Worm (Caenorhabditis elegans) whole organism, L4 larva: ENCODE results near the gene tpan-1.

Experiments used
- D1046.2 ChIP-seq: fragments of 200-800 bp; sonication (Bioruptor generic); IDR thresholded peaks from 2 replicates; pipeline ENCODE4 v1.3.6; 2022; ENCODE audit warnings: missing genetic modification characterization, missing compliant biosample characterization
- F10B5.3 ChIP-seq: sonication (generic microtip); optimal IDR thresholded peaks from 2 replicates; lab custom pipeline; 2016; ENCODE audit warnings: mild to moderate bottlenecking, missing genetic modification characterization, missing compliant biosample characterization
- F37D6.2 ChIP-seq: sonication (generic microtip); optimal IDR thresholded peaks from 2 replicates; lab custom pipeline; 2016; ENCODE audit warnings: mild to moderate bottlenecking, missing genetic modification characterization, missing compliant biosample characterization
- R02D3.7 ChIP-seq: fragments of 150-350 bp; sonication (generic microtip); optimal IDR thresholded peaks from 3 replicates; lab custom pipeline; 2014; ENCODE audit warnings: missing biosample characterization, missing genetic modification characterization
- T20F7.1 ChIP-seq: fragments of 200-800 bp; sonication (Bioruptor generic); optimal IDR thresholded peaks from 2 replicates; lab custom pipeline; 2018; ENCODE audit warnings: mild to moderate bottlenecking, missing genetic modification characterization, missing compliant biosample characterization
- ama-1 ChIP-seq: fragments of 150-350 bp; optimal IDR thresholded peaks from 2 replicates; lab custom pipeline; 2014; ENCODE audit warnings: inconsistent platforms, mixed read lengths
- arid-1 ChIP-seq: fragments of 200-800 bp; sonication (Bioruptor generic); conservative IDR thresholded peaks from 2 replicates; pipeline ENCODE4 v1.3.6; 2022; ENCODE audit warnings: missing genetic modification reagents, missing genetic modification characterization, missing compliant biosample characterization
- ceh-20 ChIP-seq: fragments of 200-800 bp; sonication (Bioruptor generic); IDR thresholded peaks from 2 replicates; pipeline ENCODE4 v1.3.6; 2022; ENCODE audit warnings: missing genetic modification reagents, missing genetic modification characterization, missing compliant biosample characterization
- ceh-28 ChIP-seq: fragments of 150-350 bp; optimal IDR thresholded peaks from 2 replicates; lab custom pipeline; 2014; ENCODE audit warnings: missing biosample characterization, missing genetic modification reagents, missing genetic modification characterization
- ceh-32 ChIP-seq: sonication (generic microtip); optimal IDR thresholded peaks from 2 replicates; lab custom pipeline; 2016; ENCODE audit warnings: mild to moderate bottlenecking, missing genetic modification characterization, missing compliant biosample characterization; ENCODE audit not compliant: poor library complexity
- ceh-82 ChIP-seq: sonication (generic microtip); optimal IDR thresholded peaks from 2 replicates; lab custom pipeline; 2017; ENCODE audit warnings: missing biosample characterization, missing genetic modification characterization
- ces-1 ChIP-seq: fragments of 150-350 bp; sonication (generic microtip); optimal IDR thresholded peaks from 4 replicates; lab custom pipeline; 2014; ENCODE audit warnings: missing biosample characterization, missing genetic modification reagents, missing genetic modification characterization
- daf-16 ChIP-seq, 3 experiments: sonication (generic microtip); optimal IDR thresholded peaks; 2 replicates each; lab custom pipeline; 2016 to 2017; ENCODE audit warnings: missing genetic modification characterization in 3 of 3, missing genetic modification reagents in 3 of 3, mild to moderate bottlenecking in 2 of 3, missing compliant biosample characterization in 2 of 3, missing biosample characterization in 1 of 3, moderate library complexity in 1 of 3
- daf-8 ChIP-seq: fragments of 200-800 bp; sonication (Bioruptor generic); IDR thresholded peaks from 2 replicates; pipeline ENCODE4 v1.3.6; 2022; ENCODE audit warnings: missing genetic modification characterization, missing compliant biosample characterization
- dmd-6 ChIP-seq: fragments of 200-800 bp; sonication (Bioruptor generic); IDR thresholded peaks from 2 replicates; pipeline ENCODE4 v1.3.6; 2022; ENCODE audit warnings: missing genetic modification reagents, missing genetic modification characterization, missing compliant biosample characterization
- dmd-8 ChIP-seq: fragments of 200-800 bp; sonication (Bioruptor generic); IDR thresholded peaks from 2 replicates; pipeline ENCODE4 v1.3.6; 2022; ENCODE audit warnings: missing genetic modification characterization, missing compliant biosample characterization
- dmd-9 ChIP-seq: fragments of 200-800 bp; sonication (Bioruptor generic); IDR thresholded peaks from 2 replicates; pipeline ENCODE4 v1.3.6; 2022; ENCODE audit warnings: missing genetic modification reagents, missing genetic modification characterization, missing compliant biosample characterization
- dpl-1 ChIP-seq: fragments of 150-350 bp; optimal IDR thresholded peaks from 2 replicates; lab custom pipeline; 2014; ENCODE audit warnings: missing biosample characterization, missing genetic modification reagents, missing genetic modification characterization
- dve-1 ChIP-seq: sonication (generic microtip); optimal IDR thresholded peaks from 2 replicates; lab custom pipeline; 2017; ENCODE audit warnings: antibody characterized with exemption, mild to moderate bottlenecking, missing genetic modification characterization, missing compliant biosample characterization; ENCODE audit not compliant: insufficient read depth
- egl-27 ChIP-seq: sonication (generic microtip); optimal IDR thresholded peaks from 3 replicates; lab custom pipeline; 2017; ENCODE audit warnings: missing biosample characterization, missing genetic modification reagents, missing genetic modification characterization
- fkh-10 ChIP-seq: fragments of 150-350 bp; optimal IDR thresholded peaks from 2 replicates; lab custom pipeline; 2014; ENCODE audit warnings: missing biosample characterization, missing genetic modification reagents, missing genetic modification characterization
- gei-8 ChIP-seq: fragments of 200-800 bp; sonication (Bioruptor generic); optimal IDR thresholded peaks from 2 replicates; lab custom pipeline; 2018; ENCODE audit warnings: mild to moderate bottlenecking, missing genetic modification characterization, missing compliant biosample characterization
- hlh-11 ChIP-seq: fragments of 200-800 bp; sonication (Bioruptor generic); optimal IDR thresholded peaks from 2 replicates; lab custom pipeline; 2018; ENCODE audit warnings: mild to moderate bottlenecking, missing genetic modification characterization, missing compliant biosample characterization
- hlh-30 ChIP-seq: sonication (generic microtip); optimal IDR thresholded peaks from 2 replicates; lab custom pipeline; 2017; ENCODE audit warnings: antibody characterized with exemption, mild to moderate bottlenecking, missing genetic modification characterization, missing compliant biosample characterization; ENCODE audit not compliant: insufficient read depth
- jun-1 ChIP-seq: fragments of 150-350 bp; optimal IDR thresholded peaks from 2 replicates; lab custom pipeline; 2014; ENCODE audit warnings: missing biosample characterization, missing genetic modification reagents, missing genetic modification characterization
- lin-38 ChIP-seq: fragments of 200-800 bp; sonication (Bioruptor generic); IDR thresholded peaks from 2 replicates; pipeline ENCODE4 v1.3.6; 2022; ENCODE audit warnings: missing genetic modification reagents, missing genetic modification characterization, missing compliant biosample characterization
- madf-9 ChIP-seq: fragments of 200-800 bp; sonication (Bioruptor generic); conservative IDR thresholded peaks from 2 replicates; pipeline ENCODE4 v1.3.6; 2022; ENCODE audit warnings: missing genetic modification reagents, missing genetic modification characterization, missing compliant biosample characterization
- mdl-1 ChIP-seq, 2 experiments: fragments of 150-350 bp in 1 of 2; sonication (generic microtip) in 1 of 2; optimal IDR thresholded peaks; 2 replicates each; lab custom pipeline; 2014 to 2017; ENCODE audit warnings: missing biosample characterization in 2 of 2, missing genetic modification characterization in 2 of 2
- mxl-3 ChIP-seq: fragments of 200-800 bp; sonication (Bioruptor generic); optimal IDR thresholded peaks from 2 replicates; lab custom pipeline; 2018; ENCODE audit warnings: mild to moderate bottlenecking, missing genetic modification characterization, missing compliant biosample characterization
- nhr-102 ChIP-seq: sonication (generic microtip); optimal IDR thresholded peaks from 2 replicates; lab custom pipeline; 2016; ENCODE audit warnings: mild to moderate bottlenecking, missing genetic modification characterization, moderate library complexity, missing compliant biosample characterization
- nhr-28 ChIP-seq: fragments of 150-350 bp; optimal IDR thresholded peaks from 2 replicates; lab custom pipeline; 2014; ENCODE audit warnings: missing biosample characterization, missing genetic modification characterization
- nhr-48 ChIP-seq: sonication (generic microtip); optimal IDR thresholded peaks from 2 replicates; lab custom pipeline; 2016; ENCODE audit warnings: mild to moderate bottlenecking, missing genetic modification characterization, missing compliant biosample characterization
- nhr-6 ChIP-seq: fragments of 150-350 bp; optimal IDR thresholded peaks from 2 replicates; lab custom pipeline; 2014; ENCODE audit warnings: missing biosample characterization, missing genetic modification characterization
- pqm-1 ChIP-seq: sonication (generic microtip); optimal IDR thresholded peaks from 2 replicates; lab custom pipeline; 2017; ENCODE audit warnings: missing biosample characterization, missing genetic modification characterization
- saeg-2 ChIP-seq: fragments of 200-800 bp; sonication (Bioruptor generic); IDR thresholded peaks from 2 replicates; pipeline ENCODE4 v1.3.6; 2022; ENCODE audit warnings: missing genetic modification reagents, missing genetic modification characterization, missing compliant biosample characterization
- sdz-12 ChIP-seq: fragments of 200-800 bp; sonication (Bioruptor generic); optimal IDR thresholded peaks from 2 replicates; lab custom pipeline; 2018; ENCODE audit warnings: mild to moderate bottlenecking, missing genetic modification characterization, missing compliant biosample characterization
- spr-3 ChIP-seq: fragments of 200-800 bp; sonication (Bioruptor generic); optimal IDR thresholded peaks from 2 replicates; lab custom pipeline; 2018; ENCODE audit warnings: mild to moderate bottlenecking, missing genetic modification characterization, missing compliant biosample characterization
- unc-130 ChIP-seq: sonication (generic microtip); optimal IDR thresholded peaks from 2 replicates; lab custom pipeline; 2016; ENCODE audit warnings: missing genetic modification reagents, missing genetic modification characterization, missing compliant biosample characterization
- zip-2 ChIP-seq: fragments of 150-350 bp; optimal IDR thresholded peaks from 2 replicates; lab custom pipeline; 2014; ENCODE audit warnings: missing biosample characterization, missing genetic modification characterization
- ztf-7 ChIP-seq: fragments of 150-350 bp; optimal IDR thresholded peaks from 2 replicates; lab custom pipeline; 2014; ENCODE audit warnings: missing biosample characterization, missing genetic modification characterization

tpan-1 gene

DNA sequence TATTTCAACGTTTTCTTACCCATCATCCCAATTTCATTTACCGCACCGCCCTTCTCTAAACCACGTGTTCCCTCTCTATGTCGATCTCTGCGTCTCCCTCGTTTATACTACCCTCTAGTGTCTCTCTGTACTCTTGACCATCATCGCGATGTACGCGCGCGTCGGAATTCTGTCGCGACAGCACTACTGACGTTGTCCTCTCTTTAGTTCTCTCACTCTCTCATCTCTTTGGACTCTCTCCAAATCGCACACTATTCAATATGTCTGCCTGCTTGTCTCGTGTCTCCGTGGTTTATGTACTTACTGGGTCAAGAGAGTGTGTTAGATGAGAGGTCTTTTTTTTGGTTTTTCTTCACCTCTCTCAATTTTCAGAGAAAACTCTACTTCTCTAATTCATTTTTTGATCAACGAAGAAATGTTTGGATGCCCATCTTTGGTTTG, 11.0 kb upstream of the tpan-1 start (continued):
- TF ChIP-seq fkh-10 (GFP tag; lab: Kevin White, UChicago) (peak; percentile 95), daf-8 (no peak), nhr-102 (tag; lab: Kevin White, UChicago) (peak; percentile 84), dmd-9 (GFP tag; lab: Robert Waterston, UW) (peak; percentile 74), ama-1 (lab: Kevin White, UChicago) (peak; percentile 5), madf-9 (peak; percentile 69; the same call in 1 of the 2 replicates), ceh-20 (peak; percentile 93; the same call in 1 of the 2 replicates), ces-1 (GFP tag; lab: Kevin White, UChicago) (peak; percentile 69), daf-16 (GFP tag; optimal IDR thresholded peaks at IDR 0.05; lab: Kevin White, UChicago) (peak; percentile 80 to 84), daf-16 (tag; optimal IDR thresholded peaks at IDR 0.05; lab: Kevin White, UChicago) (peak; percentile 72), lin-38 (peak; percentile 65), ceh-82 (no peak), egl-27 (no peak), ztf-7 (tag; lab: Kevin White, UChicago) (peak; percentile 40), ceh-32 (tag; lab: Kevin White, UChicago) (peak; percentile 69), dmd-8 (0 out of 2 replicates have a peak, but pooled peaks have one; percentile 14), D1046.2 (GFP tag; lab: Robert Waterston, UW) (peak; percentile 26; the same call in 1 of the 2 replicates), pqm-1 (tag; lab: Kevin White, UChicago) (peak; percentile 33), F37D6.2 (peak; percentile 89), sdz-12 (GFP tag; lab: Kevin White, UChicago) (peak; percentile 79), mxl-3 (GFP tag; lab: Kevin White, UChicago) (peak; percentile 99), spr-3 (peak; percentile 52)

DNA sequence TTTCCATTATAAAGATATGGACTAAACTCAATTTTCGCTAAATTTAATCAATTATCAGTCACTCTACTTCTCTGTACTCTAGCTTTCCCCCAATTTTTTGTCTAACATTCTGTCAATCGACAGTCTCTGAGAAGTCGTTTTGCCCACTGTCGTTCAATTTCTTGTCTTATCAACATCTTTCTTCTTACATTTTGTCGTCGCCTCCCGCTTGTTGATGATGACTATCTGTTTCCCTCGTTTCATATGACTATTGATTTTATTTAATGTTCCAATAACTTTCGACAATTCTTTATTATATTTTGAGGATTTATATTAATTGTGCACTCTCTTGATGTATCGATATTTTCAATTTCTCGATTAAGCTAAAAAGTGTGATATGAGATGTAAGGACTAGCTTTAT, 10.4 kb upstream of the tpan-1 start:
- TF ChIP-seq daf-16 (GFP tag; optimal IDR thresholded peaks at IDR 0.05; lab: Kevin White, UChicago) (no peak), daf-16 (tag; optimal IDR thresholded peaks at IDR 0.05; lab: Kevin White, UChicago) (peak; percentile 71), hlh-11 (peak; percentile 56), spr-3 (no peak), mxl-3 (GFP tag; lab: Kevin White, UChicago) (peak; percentile 2), R02D3.7 (tag; lab: Kevin White, UChicago) (no peak), zip-2 (tag; lab: Kevin White, UChicago) (no peak), T20F7.1 (no peak), nhr-28 (peak; percentile 48), jun-1 (tag; lab: Kevin White, UChicago) (no peak), dpl-1 (no peak), ama-1 (lab: Kevin White, UChicago) (peak; percentile 14), ceh-28 (tag; lab: Kevin White, UChicago) (peak; percentile 10), hlh-30 (tag; lab: Kevin White, UChicago) (peak; percentile 53), daf-8 (no peak), gei-8 (no peak), D1046.2 (GFP tag; lab: Robert Waterston, UW) (no peak), dmd-6 (GFP tag; lab: Robert Waterston, UW) (peak; percentile 36; the same call in 1 of the 2 replicates), dve-1 (tag; lab: Kevin White, UChicago) (peak; percentile 22), pqm-1 (tag; lab: Kevin White, UChicago) (peak; percentile 13), saeg-2 (no peak), ces-1 (GFP tag; lab: Kevin White, UChicago) (no peak), unc-130 (GFP tag; lab: Kevin White, UChicago) (no peak), nhr-48 (no peak), mdl-1 (tag; optimal IDR thresholded peaks at IDR 0.05; lab: Kevin White, UChicago) (no peak), arid-1 (GFP tag; lab: Robert Waterston, UW) (no peak), F10B5.3 (no peak), nhr-6 (tag; lab: Kevin White, UChicago) (no peak)
- TF ChIP-seq, all 104 proteins: peak for 10
